Worm (Caenorhabditis elegans): ENCODE data around the gene srz-64.

The srz-64 gene

ce11 chrII:1241176-1241730 lies 51.8 kb downstream of the srz-64 start:
- no peak for TF ChIP-seq nhr-84 (tag; optimal IDR thresholded peaks at IDR 0.05)
- no peak for TF ChIP-seq efl-1 (optimal IDR thresholded peaks at IDR 0.05)
- TF ChIP-seq efl-1 (GFP tag; optimal IDR thresholded peaks at IDR 0.05 in 1 of 2) = no peak
- TF ChIP-seq blmp-1 (tag; optimal IDR thresholded peaks at IDR 0.05) = peak; percentile 99
- no peak for TF ChIP-seq nhr-11 (tag; optimal IDR thresholded peaks at IDR 0.05)
- TF ChIP-seq nhr-76 (tag; optimal IDR thresholded peaks at IDR 0.05) = no peak
- no peak for TF ChIP-seq zip-4 (GFP tag; optimal IDR thresholded peaks at IDR 0.05)
- TF ChIP-seq nhr-47 (tag; optimal IDR thresholded peaks at IDR 0.05) = no peak
- no peak for TF ChIP-seq nhr-71 (tag; optimal IDR thresholded peaks at IDR 0.05)

- TF ChIP-seq efl-1 (optimal IDR thresholded peaks at IDR 0.05) = no peak
- peak in 1 of 2 experiments; percentile 7 for TF ChIP-seq efl-1 (GFP tag; optimal IDR thresholded peaks at IDR 0.05 in 1 of 2)
- peak; percentile 48 for TF ChIP-seq blmp-1 (tag; optimal IDR thresholded peaks at IDR 0.05)
- no peak for TF ChIP-seq nhr-19 (GFP tag; conservative IDR thresholded peaks at IDR 0.05)
These were observed 52.6 kb downstream of the srz-64 start for ce11 chrII:1240436-1240835.

DNA sequence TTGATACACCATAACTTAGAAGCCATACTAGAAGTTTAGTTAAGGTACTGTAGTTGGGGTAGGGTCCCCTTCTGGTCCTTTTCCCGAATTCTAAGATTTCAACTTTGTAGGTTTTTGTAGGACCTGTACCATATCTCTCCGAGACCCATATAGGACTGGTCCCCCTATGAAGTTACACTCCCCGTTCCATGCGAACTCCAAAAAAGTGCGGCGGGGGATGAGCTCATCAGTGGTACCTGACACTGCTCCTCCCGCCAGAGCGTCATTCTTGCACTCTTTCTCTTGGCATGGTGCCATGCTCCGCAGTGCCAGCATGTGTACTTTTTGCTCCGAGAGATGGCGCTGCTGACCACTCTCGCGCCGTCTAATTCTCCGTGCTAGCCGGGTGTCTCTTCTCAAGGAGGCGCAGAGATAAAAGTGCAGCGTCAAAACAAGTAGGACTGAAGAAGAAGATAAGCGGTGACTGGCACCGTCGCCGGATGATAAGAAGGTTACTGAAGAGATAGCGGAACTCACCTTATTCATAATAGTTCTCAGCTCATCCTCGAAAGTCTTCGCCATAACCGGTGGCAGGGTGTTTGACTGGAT lies 53.5 kb downstream of the srz-64 start:
- peak; percentile 21 for TF ChIP-seq rnt-1 (tag; optimal IDR thresholded peaks at IDR 0.05)
- TF ChIP-seq alr-1 (tag; optimal IDR thresholded peaks at IDR 0.05; ENCODE audit: borderline replicate concordance) = no peak
- TF ChIP-seq nhr-90 (tag; optimal IDR thresholded peaks at IDR 0.05; ENCODE audit: poor library complexity) = no peak
- TF ChIP-seq ceh-90 (tag; optimal IDR thresholded peaks at IDR 0.05) = no peak
- TF ChIP-seq fkh-10 (GFP tag; optimal IDR thresholded peaks at IDR 0.05) = peak; percentile 25
- no peak for TF ChIP-seq ceh-82 (tag; optimal IDR thresholded peaks at IDR 0.05)
- no peak for TF ChIP-seq swsn-7 (tag; optimal IDR thresholded peaks at IDR 0.05)
- no peak for TF ChIP-seq unc-130 (tag; optimal IDR thresholded peaks at IDR 0.05)
- TF ChIP-seq nhr-71 (tag; optimal IDR thresholded peaks at IDR 0.05) = no peak
- no peak for TF ChIP-seq xbp-1 (tag; optimal IDR thresholded peaks at IDR 0.05)
- peak; percentile 16 for TF ChIP-seq lin-14 (GFP tag; optimal IDR thresholded peaks at IDR 0.05)
- TF ChIP-seq elt-2 (tag; optimal IDR thresholded peaks at IDR 0.05) = peak; percentile 42
- TF ChIP-seq zag-1 (tag; optimal IDR thresholded peaks at IDR 0.05) = no peak
- TF ChIP-seq ztf-11 (tag; optimal IDR thresholded peaks at IDR 0.05) = no peak
- TF ChIP-seq blmp-1 (tag; optimal IDR thresholded peaks at IDR 0.05) = peak; percentile 22
- no peak for TF ChIP-seq F16B12.6 (tag; optimal IDR thresholded peaks at IDR 0.05)
- TF ChIP-seq efl-1 (optimal IDR thresholded peaks at IDR 0.05) = peak in 1 of 2 experiments; percentile 37
- TF ChIP-seq efl-1 (GFP tag; optimal IDR thresholded peaks at IDR 0.05 in 1 of 2) = peak in 1 of 2 experiments; percentile 40
- no peak for TF ChIP-seq ceh-63 (GFP tag; optimal IDR thresholded peaks at IDR 0.05)
- TF ChIP-seq elt-3 (tag; optimal IDR thresholded peaks at IDR 0.05) = peak in 1 of 6 experiments; percentile 10
- no peak for TF ChIP-seq unc-62 (GFP tag; optimal IDR thresholded peaks at IDR 0.05)
- TF ChIP-seq fkh-4 (tag; optimal IDR thresholded peaks at IDR 0.05; ENCODE audit: borderline replicate concordance) = no peak
- TF ChIP-seq nhr-84 (tag; optimal IDR thresholded peaks at IDR 0.05) = no peak
- peak; percentile 17 for TF ChIP-seq ztf-4 (tag; optimal IDR thresholded peaks at IDR 0.05)
